Worm (Caenorhabditis elegans) whole organism, midembryonic: Measurements from ENCODE around the gene F40G9.9.

ENCODE experiments used
- T22C8.4 ChIP-seq: fragments of 200-800 bp; sonication (Bioruptor generic); IDR thresholded peaks from 2 replicates; pipeline ENCODE4 v1.3.6; 2022; ENCODE audit warnings: missing genetic modification characterization, missing compliant biosample characterization
- flt-1 ChIP-seq: fragments of 200-800 bp; sonication (Bioruptor generic); IDR thresholded peaks from 2 replicates; pipeline ENCODE4 v1.3.6; 2022; ENCODE audit warnings: missing genetic modification characterization, missing compliant biosample characterization
- ref-1 ChIP-seq: fragments of 200-800 bp; sonication (Bioruptor generic); conservative IDR thresholded peaks from 2 replicates; pipeline ENCODE4 v1.3.6; 2022; ENCODE audit warnings: missing genetic modification reagents, missing genetic modification characterization, missing compliant biosample characterization
- ztf-29 ChIP-seq: fragments of 200-800 bp; sonication (Bioruptor generic); IDR thresholded peaks from 2 replicates; pipeline ENCODE4 v1.3.6; 2022; ENCODE audit warnings: missing genetic modification reagents, missing genetic modification characterization, missing compliant biosample characterization

DNA sequence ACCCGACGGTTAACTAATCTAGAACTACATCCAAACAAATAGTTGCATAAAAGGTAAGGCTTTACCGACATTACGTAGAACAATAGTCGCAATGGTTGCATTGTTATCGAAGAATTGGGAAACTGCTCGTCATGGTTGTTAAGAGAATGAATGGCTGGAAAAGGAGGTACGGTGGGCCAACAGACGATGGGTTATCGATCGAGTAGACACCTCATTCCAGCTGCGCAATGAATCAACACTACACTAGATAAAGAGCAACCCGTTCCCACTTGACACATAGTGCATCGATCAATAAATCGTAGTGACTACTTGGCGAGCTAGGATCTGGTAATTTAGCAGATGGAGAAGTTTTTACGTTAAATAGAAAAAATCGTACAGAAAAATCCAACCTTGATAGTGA is 26.4 kb downstream of the F40G9.9 start, which contains the start of the genes T17A3.12 and fbxb-83:
- TF ChIP-seq ref-1 (GFP tag; lab: Robert Waterston, UW) = no peak
- TF ChIP-seq ztf-29 (GFP tag; lab: Robert Waterston, UW) = no peak
- no peak for TF ChIP-seq T22C8.4
- no peak for TF ChIP-seq flt-1 (GFP tag; lab: Robert Waterston, UW)
